Fruit fly (Drosophila melanogaster) whole organism, embryonic: ENCODE data around the gene CG4661.

ENCODE experiments used
- CG11696 ChIP-seq: fragments of 200-800 bp; sonication (Bioruptor generic); IDR thresholded peaks from 2 replicates; pipeline ENCODE4 v1.3.6; 2022; ENCODE audit warnings: missing biosample characterization, missing genetic modification characterization
- CG11723 ChIP-seq: fragments of 200-800 bp; sonication (Bioruptor generic); optimal IDR thresholded peaks from 2 replicates; lab custom pipeline; 2017; ENCODE audit warnings: missing biosample characterization, mild to moderate bottlenecking, missing genetic modification characterization
- CG12104 ChIP-seq: fragments of 200-800 bp; sonication (Bioruptor generic); optimal IDR thresholded peaks from 3 replicates; lab custom pipeline; 2016; ENCODE audit warnings: missing biosample characterization, missing genetic modification characterization
- CG13287 ChIP-seq: fragments of 200-800 bp; sonication (Bioruptor generic); IDR thresholded peaks from 2 replicates; pipeline ENCODE4 v1.3.6; 2022; ENCODE audit warnings: missing biosample characterization, missing genetic modification characterization; ENCODE audit not compliant: partially characterized antibody
- CG1603 ChIP-seq: fragments of 200-800 bp; sonication (Bioruptor generic); optimal IDR thresholded peaks from 2 replicates; lab custom pipeline; 2019; ENCODE audit warnings: missing biosample characterization, mild to moderate bottlenecking, missing genetic modification characterization, moderate library complexity
- CG16815 ChIP-seq: fragments of 200-800 bp; sonication (Bioruptor generic); optimal IDR thresholded peaks from 3 replicates; lab custom pipeline; 2017; ENCODE audit warnings: missing biosample characterization, mild to moderate bottlenecking, missing genetic modification characterization
- CG1792 ChIP-seq: fragments of 200-800 bp; sonication (Bioruptor generic); optimal IDR thresholded peaks from 2 replicates; lab custom pipeline; 2016; ENCODE audit warnings: missing biosample characterization, missing genetic modification characterization
- CG2129 ChIP-seq: fragments of 200-800 bp; sonication (Bioruptor generic); IDR thresholded peaks from 2 replicates; pipeline ENCODE4 v1.3.6; 2022; ENCODE audit warnings: missing biosample characterization, missing genetic modification characterization; ENCODE audit not compliant: partially characterized antibody
- CG2202 ChIP-seq: fragments of 200-800 bp; sonication (Bioruptor generic); optimal IDR thresholded peaks from 2 replicates; lab custom pipeline; 2018; ENCODE audit warnings: missing biosample characterization, mild to moderate bottlenecking, missing genetic modification characterization
- CG30020 ChIP-seq: fragments of 200-800 bp; optimal IDR thresholded peaks from 2 replicates; lab custom pipeline; 2019; ENCODE audit warnings: missing biosample characterization, mild to moderate bottlenecking, missing genetic modification characterization, moderate library complexity
- CG30431 ChIP-seq: fragments of 200-800 bp; sonication (Bioruptor generic); optimal IDR thresholded peaks from 2 replicates; lab custom pipeline; 2017; ENCODE audit warnings: missing biosample characterization, missing genetic modification characterization
- CG31224 ChIP-seq: fragments of 200-800 bp; sonication (Bioruptor generic); IDR thresholded peaks from 2 replicates; pipeline ENCODE4 v1.3.6; 2022; ENCODE audit warnings: missing biosample characterization, missing genetic modification characterization
- CG31388 ChIP-seq: fragments of 200-800 bp; sonication (Bioruptor generic); optimal IDR thresholded peaks from 2 replicates; lab custom pipeline; 2016; ENCODE audit warnings: missing biosample characterization, missing genetic modification characterization
- CG3281 ChIP-seq: fragments of 200-800 bp; sonication (Bioruptor generic); optimal IDR thresholded peaks from 3 replicates; lab custom pipeline; 2017; ENCODE audit warnings: missing biosample characterization, mild to moderate bottlenecking, missing genetic modification characterization
- CG42726 ChIP-seq: fragments of 200-800 bp; sonication (Bioruptor generic); IDR thresholded peaks from 2 replicates; pipeline ENCODE4 v1.3.6; 2022; ENCODE audit warnings: missing biosample characterization, missing genetic modification characterization; ENCODE audit not compliant: partially characterized antibody
- CG4707 ChIP-seq: fragments of 200-800 bp; sonication (Bioruptor generic); optimal IDR thresholded peaks from 2 replicates; lab custom pipeline; 2018; ENCODE audit warnings: missing biosample characterization, mild to moderate bottlenecking, missing genetic modification characterization, moderate library complexity
- CG6791 ChIP-seq: fragments of 200-800 bp; sonication (Bioruptor generic); IDR thresholded peaks from 3 replicates; pipeline ENCODE4 v1.3.6; 2022; ENCODE audit warnings: missing biosample characterization, missing genetic modification characterization; ENCODE audit not compliant: partially characterized antibody
- CG7357 ChIP-seq: fragments of 200-800 bp; sonication (Bioruptor generic); IDR thresholded peaks from 3 replicates; pipeline ENCODE4 v1.3.6; 2022; ENCODE audit warnings: missing biosample characterization, missing genetic modification characterization
- CG8290 ChIP-seq, 3 experiments: fragments of 200-800 bp; sonication (Bioruptor generic); optimal IDR thresholded peaks; 2 replicates each; lab custom pipeline; 2016 to 2019; ENCODE audit warnings: missing biosample characterization in 3 of 3, missing genetic modification characterization in 3 of 3, mild to moderate bottlenecking in 2 of 3, moderate library complexity in 1 of 3
- Chrac-16 ChIP-seq: fragments of 200-800 bp; sonication (Bioruptor generic); optimal IDR thresholded peaks from 3 replicates; lab custom pipeline; 2016; ENCODE audit warnings: missing biosample characterization, missing genetic modification characterization
- Dll ChIP-seq: fragments of 200-800 bp; sonication (Bioruptor generic); IDR thresholded peaks from 4 replicates; pipeline ENCODE4 v1.3.6; 2022; ENCODE audit warnings: missing biosample characterization, missing genetic modification characterization; ENCODE audit not compliant: partially characterized antibody
- Fer1 ChIP-seq: fragments of 200-800 bp; sonication (Bioruptor generic); optimal IDR thresholded peaks from 2 replicates; lab custom pipeline; 2017; ENCODE audit warnings: missing biosample characterization, mild to moderate bottlenecking, missing genetic modification characterization
- H2.0 ChIP-seq: fragments of 200-800 bp; sonication (Bioruptor generic); IDR thresholded peaks from 2 replicates; pipeline ENCODE4 v1.3.6; 2022; ENCODE audit warnings: missing biosample characterization, missing genetic modification characterization
- HLH4C ChIP-seq: fragments of 200-800 bp; sonication (Bioruptor generic); IDR thresholded peaks from 3 replicates; pipeline ENCODE4 v1.3.6; 2022; ENCODE audit warnings: missing biosample characterization, missing genetic modification characterization; ENCODE audit not compliant: partially characterized antibody
- MESR4 ChIP-seq: fragments of 200-800 bp; sonication (Bioruptor generic); optimal IDR thresholded peaks from 2 replicates; lab custom pipeline; 2018; ENCODE audit warnings: missing biosample characterization, mild to moderate bottlenecking, missing genetic modification characterization, moderate library complexity
- Scr ChIP-seq: fragments of 200-800 bp; sonication (Bioruptor generic); IDR thresholded peaks from 2 replicates; pipeline ENCODE4 v1.3.6; 2022; ENCODE audit warnings: missing biosample characterization, missing genetic modification characterization; ENCODE audit not compliant: partially characterized antibody
- Spps ChIP-seq: fragments of 200-800 bp; sonication (Bioruptor generic); optimal IDR thresholded peaks from 2 replicates; lab custom pipeline; 2018; ENCODE audit warnings: missing biosample characterization, mild to moderate bottlenecking, missing genetic modification characterization
- cato ChIP-seq: fragments of 200-800 bp; sonication (Bioruptor generic); optimal IDR thresholded peaks from 2 replicates; lab custom pipeline; 2016; ENCODE audit warnings: missing biosample characterization, missing genetic modification characterization, borderline replicate concordance
- da ChIP-seq: fragments of 200-800 bp; sonication (Bioruptor generic); optimal IDR thresholded peaks from 2 replicates; lab custom pipeline; 2016; ENCODE audit warnings: missing biosample characterization, missing genetic modification characterization
- dmrt11E ChIP-seq: fragments of 200-800 bp; sonication (Bioruptor generic); optimal IDR thresholded peaks from 3 replicates; lab custom pipeline; 2018; ENCODE audit warnings: missing biosample characterization, mild to moderate bottlenecking, missing genetic modification characterization, moderate library complexity
- emc ChIP-seq: fragments of 200-800 bp; sonication (Bioruptor generic); optimal IDR thresholded peaks from 2 replicates; lab custom pipeline; 2016; ENCODE audit warnings: missing biosample characterization, missing genetic modification characterization
- fd3F ChIP-seq: fragments of 200-800 bp; sonication (Bioruptor generic); optimal IDR thresholded peaks from 2 replicates; lab custom pipeline; 2018; ENCODE audit warnings: missing biosample characterization, mild to moderate bottlenecking, missing genetic modification characterization, moderate library complexity
- ftz-f1 ChIP-seq: fragments of 200-800 bp; sonication (Bioruptor generic); optimal IDR thresholded peaks from 2 replicates; lab custom pipeline; 2016; ENCODE audit warnings: missing biosample characterization, missing genetic modification characterization
- hbn ChIP-seq: fragments of 200-800 bp; sonication (Bioruptor generic); IDR thresholded peaks from 2 replicates; pipeline ENCODE4 v1.3.6; 2022; ENCODE audit warnings: missing biosample characterization, missing genetic modification characterization; ENCODE audit not compliant: partially characterized antibody
- her ChIP-seq: fragments of 200-800 bp; sonication (Bioruptor generic); optimal IDR thresholded peaks from 2 replicates; lab custom pipeline; 2016; ENCODE audit warnings: missing biosample characterization, missing genetic modification characterization
- kah ChIP-seq: fragments of 200-800 bp; sonication (Bioruptor generic); optimal IDR thresholded peaks from 2 replicates; lab custom pipeline; 2018; ENCODE audit warnings: missing biosample characterization, mild to moderate bottlenecking, missing genetic modification characterization
- kay ChIP-seq: fragments of 200-800 bp; sonication (Bioruptor generic); optimal IDR thresholded peaks from 2 replicates; lab custom pipeline; 2016; ENCODE audit warnings: missing biosample characterization, missing genetic modification characterization
- lilli ChIP-seq: fragments of 200-800 bp; sonication (Bioruptor generic); optimal IDR thresholded peaks from 3 replicates; lab custom pipeline; 2016; ENCODE audit warnings: missing biosample characterization, missing genetic modification characterization
- lmd ChIP-seq: fragments of 200-800 bp; sonication (Bioruptor generic); IDR thresholded peaks from 2 replicates; pipeline ENCODE4 v1.3.6; 2022; ENCODE audit warnings: missing biosample characterization, missing genetic modification characterization
- nerfin-1 ChIP-seq: fragments of 200-800 bp; sonication (Bioruptor generic); optimal IDR thresholded peaks from 3 replicates; lab custom pipeline; 2019; ENCODE audit warnings: missing biosample characterization, mild to moderate bottlenecking, missing genetic modification characterization, moderate library complexity
- odd ChIP-seq: fragments of 200-800 bp; sonication (Bioruptor generic); optimal IDR thresholded peaks from 2 replicates; lab custom pipeline; 2017; ENCODE audit warnings: missing biosample characterization, mild to moderate bottlenecking, missing genetic modification characterization
- onecut ChIP-seq: fragments of 200-800 bp; sonication (Bioruptor generic); IDR thresholded peaks from 2 replicates; pipeline ENCODE4 v1.3.6; 2022; ENCODE audit warnings: missing biosample characterization, missing genetic modification characterization
- pum ChIP-seq: fragments of 200-800 bp; sonication (Bioruptor generic); optimal IDR thresholded peaks from 2 replicates; lab custom pipeline; 2016; ENCODE audit warnings: missing biosample characterization, missing genetic modification characterization
- pzg ChIP-seq: fragments of 200-800 bp; sonication (Bioruptor generic); optimal IDR thresholded peaks from 3 replicates; lab custom pipeline; 2018; ENCODE audit warnings: missing biosample characterization, mild to moderate bottlenecking, missing genetic modification characterization, moderate library complexity
- row ChIP-seq: fragments of 200-800 bp; sonication (Bioruptor generic); IDR thresholded peaks from 3 replicates; pipeline ENCODE4 v1.3.6; 2022; ENCODE audit warnings: missing biosample characterization, missing genetic modification characterization
- sens ChIP-seq: fragments of 200-800 bp; sonication (Bioruptor generic); peaks from one replicate; lab custom pipeline; 2016; ENCODE audit warnings: missing biosample characterization, missing genetic modification characterization
- ssp ChIP-seq: fragments of 200-800 bp; sonication (Bioruptor generic); IDR thresholded peaks from 2 replicates; pipeline ENCODE4 v1.3.6; 2022; ENCODE audit warnings: missing biosample characterization, missing genetic modification characterization
- vnd ChIP-seq: fragments of 200-800 bp; sonication (Bioruptor generic); IDR thresholded peaks from 3 replicates; pipeline ENCODE4 v1.3.6; 2022; ENCODE audit warnings: missing biosample characterization, missing genetic modification characterization; ENCODE audit not compliant: partially characterized antibody
- zen2 ChIP-seq: fragments of 200-800 bp; sonication (Bioruptor generic); IDR thresholded peaks from 3 replicates; pipeline ENCODE4 v1.3.6; 2022; ENCODE audit warnings: missing biosample characterization, missing genetic modification characterization; ENCODE audit not compliant: partially characterized antibody

The CG4661 gene

DNA sequence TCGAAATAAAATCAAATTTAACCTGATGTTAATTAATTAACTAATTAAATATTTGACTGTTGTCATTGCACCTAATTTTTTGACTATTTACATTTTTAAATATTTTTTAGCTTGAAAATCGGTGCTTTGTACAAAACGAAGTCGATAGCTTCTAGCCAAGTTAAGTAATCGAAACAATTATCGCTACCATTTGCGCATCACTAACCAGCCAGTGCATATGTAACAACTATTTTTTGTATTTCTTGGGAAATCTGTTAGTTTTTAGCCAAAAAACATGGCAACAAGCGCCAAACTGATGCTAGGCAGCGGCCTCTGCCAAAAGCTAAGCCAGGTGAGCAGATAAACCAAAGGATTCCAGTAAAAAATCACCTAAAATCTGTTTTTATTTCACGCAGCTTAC, 49.4 kb upstream of the CG4661 start, which contains the start of gene mRpL49 (continued):
- no peak for TF ChIP-seq CG16815
- TF ChIP-seq kay (GFP tag; lab: Kevin White, UChicago): no peak
- TF ChIP-seq sens (GFP tag; lab: Kevin White, UChicago): peak; percentile 54
- TF ChIP-seq CG2202: no peak
- TF ChIP-seq nerfin-1 (tag; lab: Kevin White, UChicago): no peak
- no peak for TF ChIP-seq lilli (GFP tag; lab: Kevin White, UChicago)
- TF ChIP-seq Spps (tag; lab: Kevin White, UChicago): no peak
- TF ChIP-seq CG1603: peak; percentile 1
- no peak for TF ChIP-seq kah (GFP tag; lab: Kevin White, UChicago)
- TF ChIP-seq CG42726 (GFP tag; lab: Robert Waterston, UW): no peak
- no peak for TF ChIP-seq lmd (GFP tag; lab: Robert Waterston, UW)
- no peak for TF ChIP-seq CG11723
- no peak for TF ChIP-seq CG31224 (GFP tag; lab: Robert Waterston, UW)
- TF ChIP-seq ftz-f1: no peak
- TF ChIP-seq ssp (GFP tag; lab: Robert Waterston, UW): no peak
- no peak for TF ChIP-seq her
- TF ChIP-seq row (GFP tag; lab: Robert Waterston, UW): peak; percentile 46; the same call in 2 of the 3 replicates
- no peak for TF ChIP-seq CG2129 (GFP tag; lab: Robert Waterston, UW)
- TF ChIP-seq CG13287 (GFP tag; lab: Robert Waterston, UW): peak; percentile 50
- TF ChIP-seq vnd: 0 out of 3 replicates have a peak, but pooled peaks have one; percentile 28
- no peak for TF ChIP-seq CG7357 (GFP tag; lab: Robert Waterston, UW)
- no peak for TF ChIP-seq CG31388 (GFP tag; lab: Kevin White, UChicago)
- TF ChIP-seq emc (GFP tag; lab: Kevin White, UChicago): no peak
- peak; percentile 41 for TF ChIP-seq MESR4 (GFP tag; lab: Kevin White, UChicago)
- TF ChIP-seq cato (GFP tag; lab: Kevin White, UChicago): no peak
- no peak for TF ChIP-seq fd3F (GFP tag; lab: Kevin White, UChicago)
- no peak for TF ChIP-seq CG8290 (GFP tag; optimal IDR thresholded peaks at IDR 0.05; lab: Kevin White, UChicago)
- TF ChIP-seq CG8290 (tag; optimal IDR thresholded peaks at IDR 0.05; lab: Kevin White, UChicago): peak in 1 of 2 experiments; percentile 23
- 0 out of 2 replicates have a peak, but pooled peaks have one; percentile 27 for TF ChIP-seq Scr (GFP tag; lab: Robert Waterston, UW)
- TF ChIP-seq da (GFP tag; lab: Kevin White, UChicago): no peak
- no peak for TF ChIP-seq zen2 (GFP tag; lab: Robert Waterston, UW)
- no peak for TF ChIP-seq Chrac-16 (GFP tag; lab: Kevin White, UChicago)
- no peak; the same call in 2 of the 3 replicates for TF ChIP-seq CG6791 (GFP tag; lab: Robert Waterston, UW)
- TF ChIP-seq pum (GFP tag; lab: Kevin White, UChicago): no peak
- TF ChIP-seq CG12104 (GFP tag; lab: Kevin White, UChicago): no peak
- TF ChIP-seq onecut (GFP tag; lab: Robert Waterston, UW): no peak
- TF ChIP-seq Fer1 (GFP tag; lab: Kevin White, UChicago): no peak
- TF ChIP-seq odd (GFP tag; lab: Kevin White, UChicago): no peak
- peak; percentile 16 for TF ChIP-seq CG30020
- TF ChIP-seq dmrt11E (tag; lab: Kevin White, UChicago): no peak
- no peak for TF ChIP-seq CG11696 (GFP tag; lab: Robert Waterston, UW)
- no peak for TF ChIP-seq CG1792 (GFP tag; lab: Kevin White, UChicago)
- TF ChIP-seq hbn (GFP tag; lab: Robert Waterston, UW): 0 out of 2 replicates have a peak, but pooled peaks have one; percentile 24
- TF ChIP-seq CG4707 (GFP tag; lab: Kevin White, UChicago): no peak
- peak; percentile 21; the same call in 1 of the 4 replicates for TF ChIP-seq Dll (GFP tag; lab: Robert Waterston, UW)
- TF ChIP-seq H2.0: no peak
- peak; percentile 34 for TF ChIP-seq pzg (GFP tag; lab: Kevin White, UChicago)
- no peak for TF ChIP-seq CG3281 (GFP tag; lab: Kevin White, UChicago)
- TF ChIP-seq HLH4C (GFP tag; lab: Robert Waterston, UW): no peak; the same call in 1 of the 3 replicates
- TF ChIP-seq CG30431 (GFP tag; lab: Kevin White, UChicago): no peak
